Worm (Caenorhabditis elegans): ENCODE results near the gene skpo-2.

Gene skpo-2

DNA sequence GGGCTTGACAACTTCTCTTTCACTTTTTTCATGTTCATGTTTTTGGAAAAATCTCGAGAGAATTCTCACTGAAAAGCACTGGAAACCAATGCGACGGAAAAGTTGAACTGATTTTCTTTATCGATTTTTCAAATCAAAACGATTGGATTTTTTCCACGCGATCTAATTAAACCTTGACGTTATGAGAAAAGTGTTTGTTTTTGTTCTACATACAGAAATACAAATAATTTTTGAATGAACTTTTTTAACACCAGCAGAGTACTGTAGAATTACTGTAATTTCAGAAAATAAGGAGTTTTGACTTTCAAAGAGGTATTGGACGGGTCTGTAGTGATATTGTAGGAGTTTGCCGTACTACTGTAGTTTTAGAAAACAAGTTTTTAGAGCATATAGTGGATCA, 33.5 kb downstream of the skpo-2 start, which contains the start of gene nep-10:
nep-10 (minus strand) TSS at position 101 of the 400 bp plus-strand sequence.
- no peak for TF ChIP-seq hmbx-1 (tag; optimal IDR thresholded peaks at IDR 0.05)
- no peak for TF ChIP-seq flt-1 (GFP tag; IDR thresholded peaks at IDR 0.05)
- no peak for TF ChIP-seq hmg-4 (GFP tag; optimal IDR thresholded peaks at IDR 0.05)
- no peak for TF ChIP-seq aly-1 (tag; optimal IDR thresholded peaks at IDR 0.05)
- no peak for TF ChIP-seq tbx-11 (GFP tag; IDR thresholded peaks at IDR 0.05)
- no peak for TF ChIP-seq ama-1 (optimal IDR thresholded peaks at IDR 0.05)
- TF ChIP-seq pes-1 (GFP tag; IDR thresholded peaks at IDR 0.05) = no peak
- TF ChIP-seq tbx-37 (GFP tag; conservative IDR thresholded peaks at IDR 0.05) = no peak
- TF ChIP-seq ceh-36 (tag; optimal IDR thresholded peaks at IDR 0.05) = no peak
- TF ChIP-seq ceh-13 (GFP tag; optimal IDR thresholded peaks at IDR 0.05) = no peak
- no peak for TF ChIP-seq scrt-1 (GFP tag; IDR thresholded peaks at IDR 0.05)
- no peak for TF ChIP-seq B0310.2 (tag; optimal IDR thresholded peaks at IDR 0.05)

DNA sequence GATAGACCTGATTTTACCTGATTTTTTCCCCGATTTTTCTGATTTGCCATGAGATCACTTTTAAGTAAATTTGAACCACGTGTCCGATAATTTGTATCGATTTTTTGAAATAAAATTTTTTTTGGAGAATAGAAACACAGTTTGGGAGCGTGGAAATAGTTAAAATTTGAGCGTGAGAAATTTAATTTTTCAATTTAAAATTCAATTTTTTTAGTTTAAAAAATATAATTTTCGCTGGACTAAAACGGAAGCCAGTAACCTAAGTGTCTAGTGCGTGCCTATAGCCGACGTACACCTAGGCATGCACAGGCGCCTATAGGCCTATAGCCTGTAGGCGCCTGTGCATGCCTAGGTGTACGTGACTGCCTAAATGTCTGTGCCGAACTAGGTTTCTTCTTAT, 37.1 kb downstream of the skpo-2 start, which contains the start of gene nep-9:
nep-9 (minus strand) TSS at position 101 of the 400 bp plus-strand sequence.
- TF ChIP-seq ceh-36 (tag; optimal IDR thresholded peaks at IDR 0.05) (no peak), hmg-4 (GFP tag; optimal IDR thresholded peaks at IDR 0.05) (no peak), hmbx-1 (tag; optimal IDR thresholded peaks at IDR 0.05) (no peak), tbx-11 (GFP tag; IDR thresholded peaks at IDR 0.05) (no peak), flt-1 (GFP tag; IDR thresholded peaks at IDR 0.05) (no peak), pes-1 (GFP tag; IDR thresholded peaks at IDR 0.05) (no peak), aly-1 (tag; optimal IDR thresholded peaks at IDR 0.05) (no peak), scrt-1 (GFP tag; IDR thresholded peaks at IDR 0.05) (no peak), ets-7 (tag; optimal IDR thresholded peaks at IDR 0.05) (no peak), ama-1 (optimal IDR thresholded peaks at IDR 0.05) (no peak), tbx-37 (GFP tag; conservative IDR thresholded peaks at IDR 0.05) (no peak)

DNA sequence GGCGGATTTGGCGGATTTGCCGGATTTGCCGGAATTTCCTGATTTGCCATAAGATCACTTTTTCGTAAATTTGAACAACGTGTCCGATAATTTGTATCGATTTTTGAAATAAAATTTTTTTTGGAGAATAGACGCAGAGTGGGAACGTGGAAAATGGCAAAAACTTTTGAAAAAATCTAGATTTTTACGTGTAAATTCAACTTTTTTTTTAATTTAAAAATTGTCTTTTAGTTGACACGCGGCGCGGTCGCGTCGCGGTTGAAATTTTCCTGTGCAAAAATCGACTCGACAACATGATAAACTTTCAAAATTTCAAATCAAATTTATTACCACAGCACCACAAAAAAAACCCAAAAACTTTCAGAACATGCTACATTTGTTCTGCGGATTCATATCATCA, 40.8 kb downstream of the skpo-2 start, which contains the start of gene nep-20:
nep-20 (minus strand) TSS at position 101 of the 400 bp plus-strand sequence.
- no peak for TF ChIP-seq ceh-36 (tag; optimal IDR thresholded peaks at IDR 0.05)
- no peak for TF ChIP-seq ets-7 (tag; optimal IDR thresholded peaks at IDR 0.05)
- TF ChIP-seq ama-1 (optimal IDR thresholded peaks at IDR 0.05) = no peak
- no peak for TF ChIP-seq F13C5.2 (tag; optimal IDR thresholded peaks at IDR 0.05)
- no peak for TF ChIP-seq tbx-37 (GFP tag; conservative IDR thresholded peaks at IDR 0.05)

- no peak for TF ChIP-seq scrt-1 (GFP tag; IDR thresholded peaks at IDR 0.05)
- no peak for TF ChIP-seq ceh-13 (GFP tag; optimal IDR thresholded peaks at IDR 0.05)
- TF ChIP-seq pes-1 (GFP tag; IDR thresholded peaks at IDR 0.05) = no peak
- TF ChIP-seq flt-1 (GFP tag; IDR thresholded peaks at IDR 0.05) = no peak
- no peak for TF ChIP-seq tbx-37 (GFP tag; conservative IDR thresholded peaks at IDR 0.05)
- no peak for TF ChIP-seq hnd-1 (tag; optimal IDR thresholded peaks at IDR 0.05)
- no peak for TF ChIP-seq ets-7 (tag; optimal IDR thresholded peaks at IDR 0.05)
- TF ChIP-seq ama-1 (optimal IDR thresholded peaks at IDR 0.05) = no peak
- no peak for TF ChIP-seq hmbx-1 (tag; optimal IDR thresholded peaks at IDR 0.05)
- no peak for TF ChIP-seq tbx-11 (GFP tag; IDR thresholded peaks at IDR 0.05)
- no peak for TF ChIP-seq B0310.2 (tag; optimal IDR thresholded peaks at IDR 0.05)
- TF ChIP-seq tra-4 (tag; optimal IDR thresholded peaks at IDR 0.05) = no peak
- TF ChIP-seq ceh-36 (tag; optimal IDR thresholded peaks at IDR 0.05) = no peak
Measured at ce11 chrII:3387503-3387902, 48.8 kb downstream of the skpo-2 start, which contains the start of gene T06D4.6. Gene T06D4.6 (minus strand): TSS chrII:3387603.

DNA sequence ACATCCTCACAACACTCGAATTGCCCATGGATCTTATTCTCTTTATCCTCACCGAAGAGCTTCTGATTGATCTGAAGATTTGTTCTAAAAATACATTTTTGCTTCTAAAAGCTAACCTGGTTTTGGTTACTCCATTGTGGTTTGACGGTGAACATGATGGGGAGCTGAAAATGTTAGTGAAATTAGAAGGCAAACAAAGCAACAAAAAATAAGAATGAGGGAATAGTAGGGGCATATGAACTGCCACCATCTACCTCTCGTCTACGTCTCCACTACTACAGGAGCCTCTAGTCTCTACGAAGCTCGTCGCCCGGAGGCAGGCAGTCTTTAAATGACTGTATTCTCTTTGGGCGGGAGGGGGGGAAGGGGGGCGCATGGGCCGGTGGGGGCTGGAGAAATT, 50.6 kb downstream of the skpo-2 start, which contains the start of gene T06D4.2:
T06D4.2 (minus strand) TSS at position 170 of the 400 bp plus-strand sequence.
- TF ChIP-seq flt-1 (GFP tag; IDR thresholded peaks at IDR 0.05) (no peak), ama-1 (optimal IDR thresholded peaks at IDR 0.05) (no peak), aly-1 (tag; optimal IDR thresholded peaks at IDR 0.05) (no peak), hnd-1 (tag; optimal IDR thresholded peaks at IDR 0.05) (no peak), hmg-4 (GFP tag; optimal IDR thresholded peaks at IDR 0.05) (no peak), tra-4 (tag; optimal IDR thresholded peaks at IDR 0.05) (no peak), hmbx-1 (tag; optimal IDR thresholded peaks at IDR 0.05) (no peak), ets-7 (tag; optimal IDR thresholded peaks at IDR 0.05) (no peak), tbx-37 (GFP tag; conservative IDR thresholded peaks at IDR 0.05) (no peak), F13C5.2 (tag; optimal IDR thresholded peaks at IDR 0.05) (no peak), pes-1 (GFP tag; IDR thresholded peaks at IDR 0.05) (no peak), ceh-13 (GFP tag; optimal IDR thresholded peaks at IDR 0.05) (no peak), tbx-11 (GFP tag; IDR thresholded peaks at IDR 0.05) (no peak), B0310.2 (tag; optimal IDR thresholded peaks at IDR 0.05) (no peak)

- TF ChIP-seq hmg-4 (GFP tag; optimal IDR thresholded peaks at IDR 0.05) (no peak), hmbx-1 (tag; optimal IDR thresholded peaks at IDR 0.05) (no peak), B0310.2 (tag; optimal IDR thresholded peaks at IDR 0.05) (no peak), tbx-11 (GFP tag; IDR thresholded peaks at IDR 0.05) (no peak), flt-1 (GFP tag; IDR thresholded peaks at IDR 0.05) (no peak), sea-1 (GFP tag; conservative IDR thresholded peaks at IDR 0.05) (no peak), scrt-1 (GFP tag; IDR thresholded peaks at IDR 0.05) (no peak), ceh-13 (GFP tag; optimal IDR thresholded peaks at IDR 0.05) (no peak), pes-1 (GFP tag; IDR thresholded peaks at IDR 0.05) (no peak), tbx-37 (GFP tag; conservative IDR thresholded peaks at IDR 0.05) (no peak), ceh-36 (tag; optimal IDR thresholded peaks at IDR 0.05) (no peak), F13C5.2 (tag; optimal IDR thresholded peaks at IDR 0.05) (no peak), ama-1 (optimal IDR thresholded peaks at IDR 0.05) (no peak), tra-4 (tag; optimal IDR thresholded peaks at IDR 0.05) (no peak), ets-7 (tag; optimal IDR thresholded peaks at IDR 0.05) (no peak), hnd-1 (tag; optimal IDR thresholded peaks at IDR 0.05) (no peak), aly-1 (tag; optimal IDR thresholded peaks at IDR 0.05) (no peak)
Measured at ce11 chrII:3383116-3383515, 53.2 kb downstream of the skpo-2 start.

- TF ChIP-seq ama-1 (optimal IDR thresholded peaks at IDR 0.05) (no peak), hmg-4 (GFP tag; optimal IDR thresholded peaks at IDR 0.05) (no peak), tbx-37 (GFP tag; conservative IDR thresholded peaks at IDR 0.05) (no peak), hnd-1 (tag; optimal IDR thresholded peaks at IDR 0.05) (no peak), F13C5.2 (tag; optimal IDR thresholded peaks at IDR 0.05) (no peak), ceh-13 (GFP tag; optimal IDR thresholded peaks at IDR 0.05) (no peak), B0310.2 (tag; optimal IDR thresholded peaks at IDR 0.05) (no peak), pes-1 (GFP tag; IDR thresholded peaks at IDR 0.05) (no peak), sea-1 (GFP tag; conservative IDR thresholded peaks at IDR 0.05) (no peak), ets-7 (tag; optimal IDR thresholded peaks at IDR 0.05) (no peak)
Measured at ce11 chrII:3381510-3381909, 54.8 kb downstream of the skpo-2 start, which contains the start of gene T06D4.1. Gene T06D4.1 (plus strand): TSS chrII:3381830.
